Fruit fly (Drosophila melanogaster) whole organism, prepupa: ENCODE data around the gene sea.

Experiments
- CG11294 ChIP-seq: fragments of 200-800 bp; sonication (Bioruptor generic); IDR thresholded peaks from 2 replicates; pipeline ENCODE4 v1.3.6; 2022; ENCODE audit warnings: missing biosample characterization, missing genetic modification characterization
- CG11762 ChIP-seq: fragments of 200-800 bp; sonication (Bioruptor generic); optimal IDR thresholded peaks from 3 replicates; lab custom pipeline; 2016; ENCODE audit warnings: missing biosample characterization, missing genetic modification characterization; ENCODE audit not compliant: insufficient read depth
- CG15336 ChIP-seq: fragments of 200-800 bp; sonication (Bioruptor generic); IDR thresholded peaks from 2 replicates; pipeline ENCODE4 v1.3.6; 2022; ENCODE audit warnings: missing biosample characterization, missing genetic modification characterization
- CG1621 ChIP-seq: fragments of 200-800 bp; sonication (Bioruptor generic); optimal IDR thresholded peaks from 3 replicates; lab custom pipeline; 2018; ENCODE audit warnings: missing biosample characterization, mild to moderate bottlenecking, missing genetic modification characterization
- CG16779 ChIP-seq: fragments of 200-800 bp; sonication (Bioruptor generic); optimal IDR thresholded peaks from 3 replicates; lab custom pipeline; 2017; ENCODE audit warnings: missing biosample characterization, mild to moderate bottlenecking, missing genetic modification characterization
- CG31627 ChIP-seq: fragments of 200-800 bp; sonication (Bioruptor generic); optimal IDR thresholded peaks from 3 replicates; lab custom pipeline; 2016; ENCODE audit warnings: missing biosample characterization, missing genetic modification characterization
- CG32006 ChIP-seq: fragments of 200-800 bp; sonication (Bioruptor generic); optimal IDR thresholded peaks from 3 replicates; lab custom pipeline; 2017; ENCODE audit warnings: missing biosample characterization, mild to moderate bottlenecking, missing genetic modification characterization
- CG34406 ChIP-seq: fragments of 200-800 bp; sonication (Bioruptor generic); optimal IDR thresholded peaks from 3 replicates; lab custom pipeline; 2016; ENCODE audit warnings: missing biosample characterization, missing genetic modification characterization
- CG3919 ChIP-seq: fragments of 200-800 bp; sonication (Bioruptor generic); optimal IDR thresholded peaks from 3 replicates; lab custom pipeline; 2016; ENCODE audit warnings: missing biosample characterization, missing genetic modification characterization
- CG4318 ChIP-seq: fragments of 200-800 bp; sonication (Bioruptor generic); optimal IDR thresholded peaks from 3 replicates; lab custom pipeline; 2017; ENCODE audit warnings: missing biosample characterization, mild to moderate bottlenecking, missing genetic modification characterization
- CG6163 ChIP-seq: fragments of 200-800 bp; sonication (Bioruptor generic); IDR thresholded peaks from 3 replicates; pipeline ENCODE4 v1.3.6; 2022; ENCODE audit warnings: missing biosample characterization, missing genetic modification characterization
- CG6276 ChIP-seq: fragments of 200-800 bp; sonication (Bioruptor generic); optimal IDR thresholded peaks from 2 replicates; lab custom pipeline; 2017; ENCODE audit warnings: missing biosample characterization, mild to moderate bottlenecking, missing genetic modification characterization
- CG6854 ChIP-seq: fragments of 200-800 bp; sonication (Bioruptor generic); optimal IDR thresholded peaks from 2 replicates; lab custom pipeline; 2017; ENCODE audit warnings: missing biosample characterization, mild to moderate bottlenecking, missing genetic modification characterization
- CG7368 ChIP-seq: fragments of 200-800 bp; sonication (Bioruptor generic); optimal IDR thresholded peaks from 3 replicates; lab custom pipeline; 2016; ENCODE audit warnings: missing biosample characterization, missing genetic modification characterization
- CG8632 ChIP-seq: fragments of 200-800 bp; sonication (Bioruptor generic); optimal IDR thresholded peaks from 3 replicates; lab custom pipeline; 2016; ENCODE audit warnings: missing biosample characterization, missing genetic modification characterization
- CG9139 ChIP-seq: fragments of 200-800 bp; sonication (Bioruptor generic); optimal IDR thresholded peaks from 3 replicates; lab custom pipeline; 2017; ENCODE audit warnings: missing biosample characterization, mild to moderate bottlenecking, missing genetic modification characterization
- Ets96B ChIP-seq: fragments of 200-800 bp; optimal IDR thresholded peaks from 2 replicates; lab custom pipeline; 2019; ENCODE audit warnings: missing biosample characterization, mild to moderate bottlenecking, missing genetic modification characterization, moderate library complexity
- Gug ChIP-seq: fragments of 200-800 bp; sonication (Bioruptor generic); IDR thresholded peaks from 2 replicates; pipeline ENCODE4 v1.3.6; 2022; ENCODE audit warnings: missing biosample characterization, missing genetic modification characterization
- Hr39 ChIP-seq: fragments of 200-800 bp; sonication (Bioruptor generic); optimal IDR thresholded peaks from 2 replicates; lab custom pipeline; 2016; ENCODE audit warnings: missing biosample characterization, missing genetic modification characterization
- Met ChIP-seq: fragments of 200-800 bp; sonication (Bioruptor generic); optimal IDR thresholded peaks from 3 replicates; lab custom pipeline; 2016; ENCODE audit warnings: missing biosample characterization, missing genetic modification characterization
- Smox ChIP-seq: fragments of 200-800 bp; sonication (Bioruptor generic); optimal IDR thresholded peaks from 3 replicates; lab custom pipeline; 2016; ENCODE audit warnings: missing biosample characterization, missing genetic modification characterization
- Sox15 ChIP-seq: fragments of 200-800 bp; sonication (Bioruptor generic); optimal IDR thresholded peaks from 3 replicates; lab custom pipeline; 2016; ENCODE audit warnings: missing biosample characterization, missing genetic modification characterization
- achi ChIP-seq: fragments of 200-800 bp; sonication (Bioruptor generic); optimal IDR thresholded peaks from 3 replicates; lab custom pipeline; 2016; ENCODE audit warnings: missing biosample characterization, missing genetic modification characterization
- dsx ChIP-seq: fragments of 200-800 bp; optimal IDR thresholded peaks from 3 replicates; lab custom pipeline; 2019; ENCODE audit warnings: missing biosample characterization, mild to moderate bottlenecking, missing genetic modification characterization, moderate library complexity; ENCODE audit not compliant: poor library complexity, severe bottlenecking
- eg ChIP-seq: fragments of 200-800 bp; sonication (Bioruptor generic); IDR thresholded peaks from 3 replicates; pipeline ENCODE4 v1.3.6; 2022; ENCODE audit warnings: missing biosample characterization, missing genetic modification characterization
- esn ChIP-seq: fragments of 200-800 bp; sonication (Bioruptor generic); optimal IDR thresholded peaks from 2 replicates; lab custom pipeline; 2016; ENCODE audit warnings: missing biosample characterization, mild to moderate bottlenecking, missing genetic modification characterization, moderate library complexity
- fd85E ChIP-seq: fragments of 200-800 bp; sonication (Bioruptor generic); optimal IDR thresholded peaks from 3 replicates; lab custom pipeline; 2016; ENCODE audit warnings: missing biosample characterization, missing genetic modification characterization
- salr ChIP-seq, 2 experiments: fragments of 200-800 bp; sonication (Bioruptor generic); optimal IDR thresholded peaks; 3 replicates each; lab custom pipeline; 2016 to 2018; ENCODE audit warnings: missing biosample characterization in 2 of 2, missing genetic modification characterization in 2 of 2, mild to moderate bottlenecking in 1 of 2
- ss ChIP-seq, 2 experiments: fragments of 200-800 bp; sonication (Bioruptor generic); optimal IDR thresholded peaks; 2 replicates in 1 of 2; 3 replicates in 1 of 2; lab custom pipeline; 2017 to 2018; ENCODE audit warnings: mild to moderate bottlenecking in 2 of 2, missing biosample characterization in 2 of 2, missing genetic modification characterization in 2 of 2, moderate library complexity in 1 of 2
- svp ChIP-seq: fragments of 200-800 bp; sonication (Bioruptor generic); peaks from one replicate; lab custom pipeline; 2016; ENCODE audit warnings: missing biosample characterization, missing genetic modification characterization

sea gene

dm6 chr3R:11582253-11582589, 15.4 kb upstream of the sea start (continued):
- TF ChIP-seq CG6854 = no peak
- TF ChIP-seq Hr39 = no peak
- no peak for TF ChIP-seq esn (GFP tag; lab: Kevin White, UChicago)
- TF ChIP-seq CG4318 (GFP tag; lab: Kevin White, UChicago) = no peak
- peak; percentile 96 for TF ChIP-seq CG15336 (GFP tag; lab: Robert Waterston, UW)
- TF ChIP-seq eg (GFP tag; lab: Robert Waterston, UW) = peak; percentile 96
- TF ChIP-seq Met = no peak

DNA sequence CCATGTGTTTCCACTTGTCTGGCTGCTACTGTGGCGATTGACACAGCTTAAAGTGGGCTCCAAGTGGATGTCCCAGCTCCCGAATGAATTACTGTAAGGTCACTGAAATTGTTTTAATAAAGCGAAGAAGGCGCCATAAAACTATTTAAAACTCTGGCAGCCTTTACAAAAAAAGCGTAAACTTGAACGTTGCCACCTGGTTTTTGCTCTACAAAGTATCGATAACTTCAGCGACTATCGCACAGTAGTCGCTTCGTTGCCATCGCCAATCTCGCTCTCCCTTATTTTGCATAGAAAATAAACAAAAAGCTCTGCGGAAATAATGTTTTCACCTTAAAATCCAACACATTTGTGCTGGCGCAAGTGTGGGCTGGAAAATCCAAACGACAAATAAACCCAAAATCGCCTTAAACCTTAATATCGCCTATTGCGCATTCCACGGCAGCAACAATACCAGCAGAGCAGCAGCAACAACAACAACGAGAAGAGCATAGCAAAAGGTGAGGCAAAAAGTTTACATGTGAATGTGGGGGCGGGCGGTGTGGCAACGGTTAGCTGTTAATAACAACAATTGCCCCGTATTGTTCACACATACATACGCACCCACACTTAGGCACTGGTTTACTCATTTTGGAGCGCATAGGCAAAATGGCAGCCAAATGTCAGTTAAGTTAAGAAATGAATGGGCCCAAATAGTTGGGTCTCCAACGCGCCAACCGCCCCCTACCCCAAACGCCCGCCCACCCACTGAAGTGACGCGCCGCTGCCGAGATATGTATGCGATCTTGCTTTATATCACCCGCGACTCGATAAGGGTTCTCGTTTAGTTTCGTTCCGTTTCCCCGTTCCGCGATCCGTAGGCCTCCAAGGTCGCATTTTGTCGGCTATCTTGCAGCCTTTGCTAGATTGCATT, 14.7 kb upstream of the sea start, which contains the start of gene wkd:
Gene wkd (plus strand): TSS at position 237 of the 913 bp plus-strand sequence.
- peak; percentile 9 for TF ChIP-seq CG31627 (GFP tag; lab: Kevin White, UChicago)
- TF ChIP-seq CG1621 (tag; lab: Kevin White, UChicago) = peak; percentile 83
- no peak for TF ChIP-seq CG16779 (tag; lab: Kevin White, UChicago)

DNA sequence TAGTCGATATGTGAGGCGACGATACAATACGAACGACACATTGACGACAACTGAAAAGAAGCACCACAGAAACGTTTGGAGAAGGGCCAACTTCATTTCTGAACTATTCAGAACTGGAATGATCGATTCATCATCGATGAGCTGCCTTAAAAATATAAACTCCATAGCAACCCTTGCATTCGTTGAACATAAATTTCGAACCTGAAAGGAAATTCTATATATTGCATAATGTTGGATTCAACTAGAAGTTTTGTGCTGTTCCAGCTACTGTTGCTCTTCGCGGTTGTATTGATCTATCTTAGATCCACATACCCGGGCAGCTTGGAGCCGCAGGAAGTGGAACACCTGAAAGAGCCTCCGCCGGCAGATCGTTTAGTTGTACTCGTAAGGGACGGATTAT, 11.8 kb upstream of the sea start, which contains the start of the genes CG6790 and CG5342:
Gene CG6790 (minus strand): TSS at position 101 of the 400 bp plus-strand sequence.
Gene CG5342 (plus strand): TSS at position 182 of the 400 bp plus-strand sequence.
- TF ChIP-seq CG11762 (no peak), Sox15 (no peak), salr (GFP tag; optimal IDR thresholded peaks at IDR 0.05; lab: Kevin White, UChicago) (no peak), CG8632 (GFP tag; lab: Kevin White, UChicago) (no peak)

dm6 chr3R:11571408-11571807, 4.6 kb upstream of the sea start:
- no peak for TF ChIP-seq CG6163 (GFP tag; lab: Robert Waterston, UW)
- no peak for TF ChIP-seq Smox (GFP tag; lab: Kevin White, UChicago)
- no peak for TF ChIP-seq Sox15
- no peak for TF ChIP-seq CG3919
- no peak for TF ChIP-seq ss (GFP tag; optimal IDR thresholded peaks at IDR 0.05; lab: Kevin White, UChicago)
- no peak for TF ChIP-seq Gug
- TF ChIP-seq CG6276 (GFP tag; lab: Kevin White, UChicago) = no peak
- no peak for TF ChIP-seq esn (GFP tag; lab: Kevin White, UChicago)
- TF ChIP-seq svp = no peak
- TF ChIP-seq CG4318 (GFP tag; lab: Kevin White, UChicago) = no peak
- TF ChIP-seq CG6854 = no peak
- no peak for TF ChIP-seq fd85E (GFP tag; lab: Kevin White, UChicago)
- TF ChIP-seq CG11294 (GFP tag; lab: Robert Waterston, UW) = no peak
- TF ChIP-seq CG1621 (tag; lab: Kevin White, UChicago) = no peak
- TF ChIP-seq CG9139 (GFP tag; lab: Kevin White, UChicago) = no peak
- no peak for TF ChIP-seq CG34406 (GFP tag; lab: Kevin White, UChicago)
- TF ChIP-seq Ets96B (tag; lab: Kevin White, UChicago) = no peak
- TF ChIP-seq achi (GFP tag; lab: Kevin White, UChicago) = no peak
- TF ChIP-seq, all 60 proteins: peak for 0

DNA sequence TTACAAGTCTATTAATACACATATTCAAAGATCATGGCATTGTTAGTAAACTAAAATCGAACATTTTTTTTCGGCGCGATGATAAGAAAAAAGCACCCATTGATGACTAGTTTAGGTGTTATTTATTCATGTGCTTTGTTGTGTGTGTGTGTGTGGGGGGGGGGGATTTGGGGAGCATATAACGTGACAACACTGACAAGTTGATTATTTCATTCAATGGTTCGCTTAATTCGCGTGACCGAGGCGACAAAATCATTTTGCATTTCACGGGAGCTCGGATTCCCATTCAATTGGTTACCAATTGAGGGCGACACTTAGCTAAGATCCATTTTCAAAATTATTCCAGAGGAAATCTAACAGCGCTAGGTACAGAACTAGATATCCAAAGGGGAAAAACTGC, 3.1 kb upstream of the sea start:
- TF ChIP-seq CG7368 (no peak), CG16779 (tag; lab: Kevin White, UChicago) (no peak), achi (GFP tag; lab: Kevin White, UChicago) (no peak), Smox (GFP tag; lab: Kevin White, UChicago) (no peak), dsx (GFP tag; lab: Kevin White, UChicago) (no peak), esn (GFP tag; lab: Kevin White, UChicago) (no peak), CG32006 (GFP tag; lab: Kevin White, UChicago) (no peak), CG6163 (GFP tag; lab: Robert Waterston, UW) (no peak), eg (GFP tag; lab: Robert Waterston, UW) (no peak)
